Fruit fly (Drosophila melanogaster) whole organism, embryonic: Measurements from ENCODE around the gene Coq2.
A peak's percentile ranks its signal among the peaks of the same experiment; 100 is the strongest.

Source experiments
- CG10274 ChIP-seq: fragments of 200-800 bp; sonication (Bioruptor generic); optimal IDR thresholded peaks from 3 replicates; lab custom pipeline; 2017; ENCODE audit warnings: missing biosample characterization, mild to moderate bottlenecking, missing genetic modification characterization
- CG10654 ChIP-seq: fragments of 200-800 bp; sonication (Bioruptor generic); optimal IDR thresholded peaks from 2 replicates; lab custom pipeline; 2016; ENCODE audit warnings: missing biosample characterization, missing genetic modification characterization
- CG11085 ChIP-seq: fragments of 200-800 bp; sonication (Bioruptor generic); IDR thresholded peaks from 2 replicates; pipeline ENCODE4 v1.3.6; 2022; ENCODE audit warnings: missing biosample characterization, missing genetic modification characterization
- CG14667 ChIP-seq: fragments of 200-800 bp; sonication (Bioruptor generic); IDR thresholded peaks from 2 replicates; pipeline ENCODE4 v1.3.6; 2022; ENCODE audit warnings: missing biosample characterization, missing genetic modification characterization
- CG15479 ChIP-seq: fragments of 200-800 bp; sonication (Bioruptor generic); optimal IDR thresholded peaks from 3 replicates; lab custom pipeline; 2019; ENCODE audit warnings: missing biosample characterization, mild to moderate bottlenecking, missing genetic modification characterization, moderate library complexity
- CG1602 ChIP-seq: fragments of 200-800 bp; sonication (Bioruptor generic); optimal IDR thresholded peaks from 3 replicates; lab custom pipeline; 2016; ENCODE audit warnings: missing biosample characterization, missing genetic modification characterization
- CG16815 ChIP-seq: fragments of 200-800 bp; sonication (Bioruptor generic); optimal IDR thresholded peaks from 3 replicates; lab custom pipeline; 2017; ENCODE audit warnings: missing biosample characterization, mild to moderate bottlenecking, missing genetic modification characterization
- CG17328 ChIP-seq: fragments of 200-800 bp; sonication (Bioruptor generic); IDR thresholded peaks from 2 replicates; pipeline ENCODE4 v1.3.6; 2022; ENCODE audit warnings: missing biosample characterization, missing genetic modification characterization
- CG17361 ChIP-seq: fragments of 200-800 bp; sonication (Bioruptor generic); IDR thresholded peaks from 3 replicates; pipeline ENCODE4 v1.3.6; 2022; ENCODE audit warnings: missing biosample characterization, missing genetic modification characterization
- CG17829 ChIP-seq: fragments of 200-800 bp; optimal IDR thresholded peaks from 2 replicates; lab custom pipeline; 2019; ENCODE audit warnings: missing biosample characterization, mild to moderate bottlenecking, missing genetic modification characterization, moderate library complexity
- CG18599 ChIP-seq: fragments of 200-800 bp; sonication (Bioruptor generic); optimal IDR thresholded peaks from 3 replicates; lab custom pipeline; 2017; ENCODE audit warnings: missing biosample characterization, missing genetic modification characterization, mild to moderate bottlenecking, moderate library complexity, missing genetic modification reagents
- CG18619 ChIP-seq: fragments of 200-800 bp; sonication (Bioruptor generic); optimal IDR thresholded peaks from 3 replicates; lab custom pipeline; 2017; ENCODE audit warnings: missing biosample characterization, mild to moderate bottlenecking, missing genetic modification characterization
- CG2116 ChIP-seq: fragments of 200-800 bp; sonication (Bioruptor generic); optimal IDR thresholded peaks from 3 replicates; lab custom pipeline; 2018; ENCODE audit warnings: missing biosample characterization, mild to moderate bottlenecking, missing genetic modification characterization
- CG31388 ChIP-seq: fragments of 200-800 bp; sonication (Bioruptor generic); optimal IDR thresholded peaks from 2 replicates; lab custom pipeline; 2016; ENCODE audit warnings: missing biosample characterization, missing genetic modification characterization
- CG4707 ChIP-seq: fragments of 200-800 bp; sonication (Bioruptor generic); optimal IDR thresholded peaks from 2 replicates; lab custom pipeline; 2018; ENCODE audit warnings: missing biosample characterization, mild to moderate bottlenecking, missing genetic modification characterization, moderate library complexity
- CG5180 ChIP-seq: fragments of 200-800 bp; sonication (Bioruptor generic); optimal IDR thresholded peaks from 3 replicates; lab custom pipeline; 2017; ENCODE audit warnings: missing biosample characterization, missing genetic modification characterization, mild to moderate bottlenecking, moderate library complexity, missing genetic modification reagents
- CG6254 ChIP-seq: fragments of 200-800 bp; sonication (Bioruptor generic); optimal IDR thresholded peaks from 3 replicates; lab custom pipeline; 2017; ENCODE audit warnings: mild to moderate bottlenecking, missing biosample characterization, missing genetic modification reagents, missing genetic modification characterization
- CHES-1-like ChIP-seq: fragments of 200-800 bp; sonication (Bioruptor generic); optimal IDR thresholded peaks from 2 replicates; lab custom pipeline; 2016; ENCODE audit warnings: missing biosample characterization, missing genetic modification characterization
- Hr51 ChIP-seq, 2 experiments: fragments of 200-800 bp; sonication (Bioruptor generic); optimal IDR thresholded peaks; 2 replicates in 1 of 2; 3 replicates in 1 of 2; lab custom pipeline; 2016 to 2018; ENCODE audit warnings: missing biosample characterization in 2 of 2, missing genetic modification characterization in 2 of 2, mild to moderate bottlenecking in 1 of 2, moderate library complexity in 1 of 2
- Jarid2 ChIP-seq: fragments of 200-800 bp; sonication (Bioruptor generic); optimal IDR thresholded peaks from 3 replicates; lab custom pipeline; 2017; ENCODE audit warnings: mild to moderate bottlenecking, missing biosample characterization, missing genetic modification reagents, missing genetic modification characterization
- MBD-R2 ChIP-seq: fragments of 200-800 bp; sonication (Bioruptor generic); IDR thresholded peaks from 2 replicates; pipeline ENCODE4 v1.3.6; 2022; ENCODE audit warnings: missing biosample characterization, missing genetic modification characterization
- MESR4 ChIP-seq: fragments of 200-800 bp; sonication (Bioruptor generic); optimal IDR thresholded peaks from 2 replicates; lab custom pipeline; 2018; ENCODE audit warnings: missing biosample characterization, mild to moderate bottlenecking, missing genetic modification characterization, moderate library complexity
- Nf-YB ChIP-seq: fragments of 200-800 bp; sonication (Bioruptor generic); optimal IDR thresholded peaks from 3 replicates; lab custom pipeline; 2019; ENCODE audit warnings: missing biosample characterization, mild to moderate bottlenecking, missing genetic modification characterization, moderate library complexity
- PHDP ChIP-seq: fragments of 200-800 bp; sonication (Bioruptor generic); optimal IDR thresholded peaks from 3 replicates; lab custom pipeline; 2018; ENCODE audit warnings: missing biosample characterization, mild to moderate bottlenecking, missing genetic modification characterization, moderate library complexity
- TFAM ChIP-seq: fragments of 200-800 bp; sonication (Bioruptor generic); optimal IDR thresholded peaks from 2 replicates; lab custom pipeline; 2017; ENCODE audit warnings: missing biosample characterization, missing genetic modification characterization, inconsistent platforms
- Vsx1 ChIP-seq: fragments of 200-800 bp; sonication (Bioruptor generic); optimal IDR thresholded peaks from 2 replicates; lab custom pipeline; 2017; ENCODE audit warnings: missing biosample characterization, mild to moderate bottlenecking, missing genetic modification characterization, missing genetic modification reagents
- Xbp1 ChIP-seq: fragments of 200-800 bp; sonication (Bioruptor generic); optimal IDR thresholded peaks from 3 replicates; lab custom pipeline; 2016; ENCODE audit warnings: missing biosample characterization, mild to moderate bottlenecking, missing genetic modification characterization
- abd-A ChIP-seq: fragments of 200-800 bp; sonication (Bioruptor generic); optimal IDR thresholded peaks from 3 replicates; lab custom pipeline; 2019; ENCODE audit warnings: missing biosample characterization, mild to moderate bottlenecking, missing genetic modification characterization, moderate library complexity
- bbx ChIP-seq: fragments of 200-800 bp; sonication (Bioruptor generic); IDR thresholded peaks from 2 replicates; pipeline ENCODE4 v1.3.6; 2022; ENCODE audit warnings: missing biosample characterization, missing genetic modification characterization; ENCODE audit not compliant: partially characterized antibody
- chm ChIP-seq: fragments of 200-800 bp; sonication (Bioruptor generic); IDR thresholded peaks from 2 replicates; pipeline ENCODE4 v1.3.6; 2022; ENCODE audit warnings: missing biosample characterization, missing genetic modification characterization
- chn ChIP-seq: fragments of 200-800 bp; sonication (Bioruptor generic); optimal IDR thresholded peaks from 2 replicates; lab custom pipeline; 2016; ENCODE audit warnings: missing biosample characterization, missing genetic modification characterization
- corto ChIP-seq: fragments of 200-800 bp; sonication (Bioruptor generic); optimal IDR thresholded peaks from 2 replicates; lab custom pipeline; 2016; ENCODE audit warnings: missing biosample characterization, mild to moderate bottlenecking, missing genetic modification characterization, moderate library complexity
- crp ChIP-seq, 2 experiments: fragments of 200-800 bp; sonication (Bioruptor generic); optimal IDR thresholded peaks; 2 replicates in 1 of 2; 3 replicates in 1 of 2; lab custom pipeline; 2017; ENCODE audit warnings: missing biosample characterization in 2 of 2, missing genetic modification characterization in 2 of 2, mild to moderate bottlenecking in 1 of 2, moderate library complexity in 1 of 2
- ems ChIP-seq: fragments of 200-800 bp; sonication (Bioruptor generic); optimal IDR thresholded peaks from 3 replicates; lab custom pipeline; 2016; ENCODE audit warnings: missing biosample characterization, missing genetic modification characterization
- fu2 ChIP-seq: fragments of 200-800 bp; sonication (Bioruptor generic); optimal IDR thresholded peaks from 2 replicates; lab custom pipeline; 2016; ENCODE audit warnings: missing biosample characterization, missing genetic modification characterization
- gro ChIP-seq: fragments of 200-800 bp; sonication (Bioruptor generic); optimal IDR thresholded peaks from 2 replicates; lab custom pipeline; 2016; ENCODE audit warnings: missing biosample characterization, missing genetic modification characterization
- gsb-n ChIP-seq: fragments of 200-800 bp; sonication (Bioruptor generic); optimal IDR thresholded peaks from 3 replicates; lab custom pipeline; 2018; ENCODE audit warnings: missing biosample characterization, mild to moderate bottlenecking, missing genetic modification characterization
- gt ChIP-seq: fragments of 200-800 bp; sonication (Bioruptor generic); IDR thresholded peaks from 2 replicates; pipeline ENCODE4 v1.3.6; 2022; ENCODE audit warnings: missing biosample characterization, missing genetic modification characterization
- jumu ChIP-seq: fragments of 200-800 bp; sonication (Bioruptor generic); optimal IDR thresholded peaks from 3 replicates; lab custom pipeline; 2016; ENCODE audit warnings: missing biosample characterization, missing genetic modification characterization
- kah ChIP-seq: fragments of 200-800 bp; sonication (Bioruptor generic); optimal IDR thresholded peaks from 2 replicates; lab custom pipeline; 2018; ENCODE audit warnings: missing biosample characterization, mild to moderate bottlenecking, missing genetic modification characterization
- kay ChIP-seq: fragments of 200-800 bp; sonication (Bioruptor generic); optimal IDR thresholded peaks from 2 replicates; lab custom pipeline; 2016; ENCODE audit warnings: missing biosample characterization, missing genetic modification characterization
- nau ChIP-seq: fragments of 200-800 bp; sonication (Bioruptor generic); optimal IDR thresholded peaks from 3 replicates; lab custom pipeline; 2017; ENCODE audit warnings: missing biosample characterization, mild to moderate bottlenecking, missing genetic modification characterization, missing genetic modification reagents
- nerfin-1 ChIP-seq: fragments of 200-800 bp; sonication (Bioruptor generic); optimal IDR thresholded peaks from 3 replicates; lab custom pipeline; 2019; ENCODE audit warnings: missing biosample characterization, mild to moderate bottlenecking, missing genetic modification characterization, moderate library complexity
- pan ChIP-seq, 4 experiments: fragments of >200 bp in 3 of 4; fragments of 200-800 bp in 1 of 4; sonication (Bioruptor generic) in 1 of 4; optimal IDR thresholded peaks in 3 of 4; IDR thresholded peaks in 1 of 4; 2 replicates each; pipeline versions ENCODE4 v1.3.6 to Lab custom; 2017 to 2022; ENCODE audit warnings: missing biosample characterization in 2 of 4, missing genetic modification characterization in 2 of 4, mixed read lengths in 1 of 4
- pho ChIP-seq: fragments of 200-800 bp; sonication (Bioruptor generic); optimal IDR thresholded peaks from 2 replicates; lab custom pipeline; 2016; ENCODE audit warnings: missing biosample characterization, missing genetic modification characterization
- rib ChIP-seq: fragments of 200-800 bp; sonication (Bioruptor generic); IDR thresholded peaks from 2 replicates; pipeline ENCODE4 v1.3.6; 2022; ENCODE audit warnings: missing biosample characterization, missing genetic modification characterization
- slp2 ChIP-seq: fragments of 200-800 bp; sonication (Bioruptor generic); optimal IDR thresholded peaks from 2 replicates; lab custom pipeline; 2016; ENCODE audit warnings: missing biosample characterization, missing genetic modification characterization
- tx ChIP-seq: fragments of 200-800 bp; sonication (Bioruptor generic); optimal IDR thresholded peaks from 2 replicates; lab custom pipeline; 2016; ENCODE audit warnings: missing biosample characterization, missing genetic modification characterization
- unc-4 ChIP-seq: fragments of 200-800 bp; sonication (Bioruptor generic); IDR thresholded peaks from 2 replicates; pipeline ENCODE4 v1.3.6; 2022; ENCODE audit warnings: missing biosample characterization, missing genetic modification characterization; ENCODE audit not compliant: partially characterized antibody
- zf30C ChIP-seq: fragments of 200-800 bp; sonication (Bioruptor generic); optimal IDR thresholded peaks from 3 replicates; lab custom pipeline; 2018; ENCODE audit warnings: missing biosample characterization, mild to moderate bottlenecking, missing genetic modification characterization

Gene Coq2

DNA sequence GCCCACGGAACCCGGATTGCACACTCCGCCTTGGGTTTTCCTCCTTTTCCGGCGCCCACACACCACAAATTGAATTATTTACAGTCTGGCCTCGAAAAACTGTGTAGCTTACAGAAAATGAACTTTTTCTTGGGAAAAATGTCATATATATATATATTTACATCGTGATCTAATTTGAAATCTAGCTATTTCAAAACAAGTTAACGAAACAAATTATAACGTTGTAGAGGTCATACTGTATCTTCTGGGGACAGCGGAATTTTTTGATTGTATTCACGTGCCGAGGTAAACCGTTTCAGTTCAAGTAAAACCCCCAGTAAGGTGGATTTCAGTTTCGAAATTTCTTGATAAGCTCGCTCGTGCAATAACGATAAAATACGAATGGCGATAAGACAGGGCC lies 38.1 kb upstream of the Coq2 start (continued):
- TF ChIP-seq CG10274 (GFP tag; lab: Kevin White, UChicago) (no peak), CG1602 (GFP tag; lab: Kevin White, UChicago) (peak; percentile 28), CG6254 (GFP tag; lab: Kevin White, UChicago) (peak; percentile 22), CG31388 (GFP tag; lab: Kevin White, UChicago) (no peak), CHES-1-like (GFP tag; lab: Kevin White, UChicago) (no peak), CG17829 (tag; lab: Kevin White, UChicago) (no peak), CG14667 (GFP tag; lab: Robert Waterston, UW) (peak; percentile 55; the same call in 1 of the 2 replicates), CG18599 (peak; percentile 67), MESR4 (no peak), slp2 (GFP tag; lab: Kevin White, UChicago) (no peak), CG17328 (GFP tag; lab: Robert Waterston, UW) (peak; percentile 54; the same call in 1 of the 2 replicates), gt (GFP tag; lab: Robert Waterston, UW) (no peak), CG4707 (GFP tag; lab: Kevin White, UChicago) (no peak), CG16815 (GFP tag; lab: Kevin White, UChicago) (no peak), crp (GFP tag; optimal IDR thresholded peaks at IDR 0.05; lab: Kevin White, UChicago) (no peak), fu2 (GFP tag; lab: Kevin White, UChicago) (no peak), Xbp1 (peak; percentile 42), bbx (GFP tag; lab: Robert Waterston, UW) (no peak), PHDP (tag; lab: Kevin White, UChicago) (peak; percentile 69), abd-A (tag; lab: Kevin White, UChicago) (no peak), rib (GFP tag; lab: Robert Waterston, UW) (no peak), Nf-YB (GFP tag; lab: Kevin White, UChicago) (no peak), CG2116 (GFP tag; lab: Kevin White, UChicago) (no peak), ems (GFP tag; lab: Kevin White, UChicago) (peak; percentile 38), MBD-R2 (no peak; the same call in 1 of the 2 replicates), CG5180 (GFP tag; lab: Kevin White, UChicago) (no peak), CG10654 (peak; percentile 34), TFAM (GFP tag; lab: Kevin White, UChicago) (no peak), kah (GFP tag; lab: Kevin White, UChicago) (no peak), Vsx1 (GFP tag; lab: Kevin White, UChicago) (peak; percentile 10), chn (GFP tag; lab: Kevin White, UChicago) (no peak), tx (GFP tag; lab: Kevin White, UChicago) (no peak), Jarid2 (no peak), jumu (GFP tag; lab: Kevin White, UChicago) (no peak), kay (GFP tag; lab: Kevin White, UChicago) (no peak), zf30C (no peak), CG15479 (GFP tag; lab: Kevin White, UChicago) (no peak), nau (GFP tag; lab: Kevin White, UChicago) (no peak), pan (optimal IDR thresholded peaks at IDR 0.05; lab: Kevin White, UChicago) (no peak), pan (GFP tag; optimal IDR thresholded peaks at IDR 0.05 in 1 of 2, IDR thresholded peaks at IDR 0.05 in 1 of 2) (peak in 1 of 2 experiments; percentile 80), CG11085 (peak; percentile 68), CG18619 (GFP tag; lab: Kevin White, UChicago) (peak; percentile 33), nerfin-1 (peak; percentile 16), Hr51 (GFP tag; optimal IDR thresholded peaks at IDR 0.05; lab: Kevin White, UChicago) (peak in 1 of 2 experiments; percentile 76), pho (GFP tag; lab: Kevin White, UChicago) (no peak), gro (GFP tag; lab: Kevin White, UChicago) (no peak), gsb-n (tag; lab: Kevin White, UChicago) (peak; percentile 1), CG17361 (GFP tag; lab: Robert Waterston, UW) (no peak), unc-4 (GFP tag; lab: Robert Waterston, UW) (no peak), corto (no peak), chm (GFP tag; lab: Robert Waterston, UW) (no peak)
